Worm (Caenorhabditis elegans) whole organism, mixed stage, embryonic: ENCODE measurements around the gene hint-3.

Experiments
- mep-1 ChIP-seq: fragments of 150-350 bp; optimal IDR thresholded peaks from 2 replicates; lab custom pipeline; 2017; ENCODE audit warnings: missing biosample characterization, missing genetic modification reagents, missing genetic modification characterization, inconsistent platforms
- nhr-76 ChIP-seq: sonication (generic microtip); optimal IDR thresholded peaks from 2 replicates; lab custom pipeline; 2017; ENCODE audit warnings: missing biosample characterization, missing genetic modification characterization

DNA sequence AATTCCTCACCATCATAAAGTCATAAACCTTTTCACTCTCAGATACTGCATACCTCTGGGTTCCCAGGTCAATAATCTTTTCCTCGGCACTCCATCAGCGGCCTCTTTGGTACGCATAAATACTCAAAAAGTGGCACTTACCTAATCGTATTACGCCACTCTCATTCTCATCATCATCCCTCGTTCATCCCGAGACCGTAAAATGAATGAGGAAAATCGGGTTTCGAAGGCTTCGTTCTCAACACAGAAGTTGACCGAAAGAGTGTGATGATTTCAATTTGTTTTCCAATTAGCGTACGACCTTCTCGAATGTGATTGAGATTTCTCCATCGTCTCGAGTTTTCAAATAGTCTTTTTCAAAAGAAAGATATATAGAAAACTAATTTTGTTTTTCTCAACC lies 20.3 kb upstream of the hint-3 start:
- TF ChIP-seq nhr-76: no peak
- no peak for TF ChIP-seq mep-1
